Worm (Caenorhabditis elegans): Measurements from ENCODE around the gene unc-44.

DNA sequence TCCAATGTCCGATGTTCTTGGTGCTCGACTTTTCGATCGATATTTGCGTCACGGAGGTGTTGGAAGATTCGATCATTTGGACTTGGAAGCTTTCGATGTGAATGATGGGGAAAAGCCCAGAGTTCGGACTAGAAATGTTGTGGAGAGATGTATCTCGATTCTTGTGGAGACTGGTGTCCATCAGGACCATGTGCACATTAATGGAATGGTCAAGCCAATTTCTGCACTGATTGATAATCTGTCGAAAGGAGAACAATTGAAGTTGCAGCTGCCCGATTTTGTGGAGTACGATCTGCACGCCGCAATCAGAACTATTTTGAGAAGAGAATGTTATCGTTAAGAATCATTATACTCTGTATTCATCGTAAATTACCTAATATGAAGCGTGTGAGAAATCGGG is 38.3 kb upstream of the unc-44 start:
- TF ChIP-seq snpc-4 (tag; optimal IDR thresholded peaks at IDR 0.05) (no peak), sem-2 (GFP tag; optimal IDR thresholded peaks at IDR 0.05) (no peak), ces-1 (GFP tag; optimal IDR thresholded peaks at IDR 0.05) (no peak), pha-4 (tag; optimal IDR thresholded peaks at IDR 0.05) (no peak), ham-2 (GFP tag; optimal IDR thresholded peaks at IDR 0.05) (no peak), nhr-2 (tag; optimal IDR thresholded peaks at IDR 0.05) (no peak), unc-62 (GFP tag; optimal IDR thresholded peaks at IDR 0.05) (no peak), ztf-11 (tag; optimal IDR thresholded peaks at IDR 0.05) (no peak), nhr-28 (tag; optimal IDR thresholded peaks at IDR 0.05) (no peak), lin-13 (tag; optimal IDR thresholded peaks at IDR 0.05) (no peak), unc-39 (tag; optimal IDR thresholded peaks at IDR 0.05) (no peak)

All from whole organism, mixed stage, embryonic.